Fruit fly (Drosophila melanogaster) whole organism, prepupa: ENCODE data around the gene CG34015.

Experiments used
- CG10631 ChIP-seq: fragments of 200-800 bp; sonication (Bioruptor generic); optimal IDR thresholded peaks from 2 replicates; lab custom pipeline; 2016; ENCODE audit warnings: missing biosample characterization, missing genetic modification characterization
- CG10669 ChIP-seq: fragments of 200-800 bp; sonication (Bioruptor generic); optimal IDR thresholded peaks from 3 replicates; lab custom pipeline; 2018; ENCODE audit warnings: missing biosample characterization, mild to moderate bottlenecking, missing genetic modification characterization, moderate library complexity
- CG11902 ChIP-seq: fragments of 200-800 bp; sonication (Bioruptor generic); optimal IDR thresholded peaks from 3 replicates; lab custom pipeline; 2016; ENCODE audit warnings: missing biosample characterization, missing genetic modification characterization
- CG15336 ChIP-seq: fragments of 200-800 bp; sonication (Bioruptor generic); IDR thresholded peaks from 2 replicates; pipeline ENCODE4 v1.3.6; 2022; ENCODE audit warnings: missing biosample characterization, missing genetic modification characterization
- CG1621 ChIP-seq: fragments of 200-800 bp; sonication (Bioruptor generic); optimal IDR thresholded peaks from 3 replicates; lab custom pipeline; 2018; ENCODE audit warnings: missing biosample characterization, mild to moderate bottlenecking, missing genetic modification characterization
- CG3032 ChIP-seq: fragments of 200-800 bp; optimal IDR thresholded peaks from 2 replicates; lab custom pipeline; 2019; ENCODE audit warnings: missing biosample characterization, mild to moderate bottlenecking, missing genetic modification characterization, moderate library complexity
- CG32006 ChIP-seq: fragments of 200-800 bp; sonication (Bioruptor generic); optimal IDR thresholded peaks from 3 replicates; lab custom pipeline; 2017; ENCODE audit warnings: missing biosample characterization, mild to moderate bottlenecking, missing genetic modification characterization
- CG34406 ChIP-seq: fragments of 200-800 bp; sonication (Bioruptor generic); optimal IDR thresholded peaks from 3 replicates; lab custom pipeline; 2016; ENCODE audit warnings: missing biosample characterization, missing genetic modification characterization
- CG6163 ChIP-seq: fragments of 200-800 bp; sonication (Bioruptor generic); IDR thresholded peaks from 3 replicates; pipeline ENCODE4 v1.3.6; 2022; ENCODE audit warnings: missing biosample characterization, missing genetic modification characterization
- CG6276 ChIP-seq: fragments of 200-800 bp; sonication (Bioruptor generic); optimal IDR thresholded peaks from 2 replicates; lab custom pipeline; 2017; ENCODE audit warnings: missing biosample characterization, mild to moderate bottlenecking, missing genetic modification characterization
- CG6792 ChIP-seq: fragments of 200-800 bp; sonication (Bioruptor generic); optimal IDR thresholded peaks from 3 replicates; lab custom pipeline; 2016; ENCODE audit warnings: missing biosample characterization, missing genetic modification characterization
- CG6808 ChIP-seq: fragments of 200-800 bp; sonication (Bioruptor generic); optimal IDR thresholded peaks from 3 replicates; lab custom pipeline; 2017; ENCODE audit warnings: missing biosample characterization, missing genetic modification characterization, mild to moderate bottlenecking, moderate library complexity, missing genetic modification reagents
- CG6854 ChIP-seq: fragments of 200-800 bp; sonication (Bioruptor generic); optimal IDR thresholded peaks from 2 replicates; lab custom pipeline; 2017; ENCODE audit warnings: missing biosample characterization, mild to moderate bottlenecking, missing genetic modification characterization
- CG7368 ChIP-seq: fragments of 200-800 bp; sonication (Bioruptor generic); optimal IDR thresholded peaks from 3 replicates; lab custom pipeline; 2016; ENCODE audit warnings: missing biosample characterization, missing genetic modification characterization
- CG8119 ChIP-seq: fragments of 200-800 bp; sonication (Bioruptor generic); IDR thresholded peaks from 3 replicates; pipeline ENCODE4 v1.3.6; 2022; ENCODE audit warnings: missing biosample characterization, missing genetic modification characterization
- CG8632 ChIP-seq: fragments of 200-800 bp; sonication (Bioruptor generic); optimal IDR thresholded peaks from 3 replicates; lab custom pipeline; 2016; ENCODE audit warnings: missing biosample characterization, missing genetic modification characterization
- Eip78C ChIP-seq: fragments of 200-800 bp; sonication (Bioruptor generic); peaks from one replicate; lab custom pipeline; 2016; ENCODE audit warnings: missing biosample characterization, missing genetic modification characterization
- Eip93F ChIP-seq: fragments of 200-800 bp; sonication (Bioruptor generic); optimal IDR thresholded peaks from 2 replicates; lab custom pipeline; 2016; ENCODE audit warnings: missing biosample characterization, mild to moderate bottlenecking, missing genetic modification characterization
- Hr38 ChIP-seq: sonication (Bioruptor generic); optimal IDR thresholded peaks from 2 replicates; lab custom pipeline; 2016; ENCODE audit warnings: missing biosample characterization, missing genetic modification characterization
- Hr4 ChIP-seq: fragments of 200-800 bp; sonication (Bioruptor generic); optimal IDR thresholded peaks from 3 replicates; lab custom pipeline; 2016; ENCODE audit warnings: missing biosample characterization, missing genetic modification characterization
- Lpt ChIP-seq: fragments of 200-800 bp; sonication (Bioruptor generic); optimal IDR thresholded peaks from 3 replicates; lab custom pipeline; 2016; ENCODE audit warnings: missing biosample characterization, missing genetic modification characterization
- Met ChIP-seq: fragments of 200-800 bp; sonication (Bioruptor generic); optimal IDR thresholded peaks from 3 replicates; lab custom pipeline; 2016; ENCODE audit warnings: missing biosample characterization, missing genetic modification characterization
- OdsH ChIP-seq: fragments of 200-800 bp; sonication (Bioruptor generic); optimal IDR thresholded peaks from 3 replicates; lab custom pipeline; 2016; ENCODE audit warnings: missing biosample characterization, missing genetic modification characterization
- Sox14 ChIP-seq: fragments of 200-800 bp; sonication (Bioruptor generic); optimal IDR thresholded peaks from 3 replicates; lab custom pipeline; 2016; ENCODE audit warnings: missing biosample characterization, missing genetic modification characterization
- achi ChIP-seq: fragments of 200-800 bp; sonication (Bioruptor generic); optimal IDR thresholded peaks from 3 replicates; lab custom pipeline; 2016; ENCODE audit warnings: missing biosample characterization, missing genetic modification characterization
- cyc ChIP-seq: fragments of 200-800 bp; sonication (Bioruptor generic); optimal IDR thresholded peaks from 3 replicates; lab custom pipeline; 2016; ENCODE audit warnings: missing biosample characterization, missing genetic modification characterization
- dsx ChIP-seq: fragments of 200-800 bp; optimal IDR thresholded peaks from 3 replicates; lab custom pipeline; 2019; ENCODE audit warnings: missing biosample characterization, mild to moderate bottlenecking, missing genetic modification characterization, moderate library complexity; ENCODE audit not compliant: poor library complexity, severe bottlenecking
- esn ChIP-seq: fragments of 200-800 bp; sonication (Bioruptor generic); optimal IDR thresholded peaks from 2 replicates; lab custom pipeline; 2016; ENCODE audit warnings: missing biosample characterization, mild to moderate bottlenecking, missing genetic modification characterization, moderate library complexity
- fd85E ChIP-seq: fragments of 200-800 bp; sonication (Bioruptor generic); optimal IDR thresholded peaks from 3 replicates; lab custom pipeline; 2016; ENCODE audit warnings: missing biosample characterization, missing genetic modification characterization
- lz ChIP-seq: fragments of 200-800 bp; sonication (Bioruptor generic); optimal IDR thresholded peaks from 3 replicates; lab custom pipeline; 2016; ENCODE audit warnings: missing biosample characterization, missing genetic modification characterization
- net ChIP-seq: fragments of 200-800 bp; sonication (Bioruptor generic); optimal IDR thresholded peaks from 3 replicates; lab custom pipeline; 2016; ENCODE audit warnings: missing biosample characterization, missing genetic modification characterization
- pdm3 ChIP-seq: fragments of 200-800 bp; sonication (Bioruptor generic); optimal IDR thresholded peaks from 3 replicates; lab custom pipeline; 2016; ENCODE audit warnings: missing biosample characterization, missing genetic modification characterization
- salr ChIP-seq, 2 experiments: fragments of 200-800 bp; sonication (Bioruptor generic); optimal IDR thresholded peaks; 3 replicates each; lab custom pipeline; 2016 to 2018; ENCODE audit warnings: missing biosample characterization in 2 of 2, missing genetic modification characterization in 2 of 2, mild to moderate bottlenecking in 1 of 2
- spab ChIP-seq: fragments of 200-800 bp; sonication (Bioruptor generic); optimal IDR thresholded peaks from 2 replicates; lab custom pipeline; 2017; ENCODE audit warnings: missing biosample characterization, mild to moderate bottlenecking, missing genetic modification characterization, missing genetic modification reagents
- ss ChIP-seq, 2 experiments: fragments of 200-800 bp; sonication (Bioruptor generic); optimal IDR thresholded peaks; 2 replicates in 1 of 2; 3 replicates in 1 of 2; lab custom pipeline; 2017 to 2018; ENCODE audit warnings: mild to moderate bottlenecking in 2 of 2, missing biosample characterization in 2 of 2, missing genetic modification characterization in 2 of 2, moderate library complexity in 1 of 2
- svp ChIP-seq: fragments of 200-800 bp; sonication (Bioruptor generic); peaks from one replicate; lab custom pipeline; 2016; ENCODE audit warnings: missing biosample characterization, missing genetic modification characterization
- topi ChIP-seq: fragments of 200-800 bp; sonication (Bioruptor generic); optimal IDR thresholded peaks from 3 replicates; lab custom pipeline; 2016; ENCODE audit warnings: missing biosample characterization, missing genetic modification characterization

CG34015 gene

dm6 chrX:16428476-16428875, 19.6 kb downstream of the CG34015 start:
- TF ChIP-seq cyc (GFP tag; lab: Kevin White, UChicago), result no peak
- no peak for TF ChIP-seq CG11902 (GFP tag; lab: Kevin White, UChicago)
- TF ChIP-seq net, result no peak
- no peak for TF ChIP-seq CG8119 (GFP tag; lab: Robert Waterston, UW)
- TF ChIP-seq Hr38 (GFP tag; lab: Kevin White, UChicago), result no peak
- TF ChIP-seq ss (GFP tag; optimal IDR thresholded peaks at IDR 0.05; lab: Kevin White, UChicago), result no peak
- no peak for TF ChIP-seq CG3032
- TF ChIP-seq achi, result no peak
- TF ChIP-seq CG15336, result no peak
- TF ChIP-seq CG6163 (GFP tag; lab: Robert Waterston, UW), result no peak
- TF ChIP-seq Sox14 (GFP tag; lab: Kevin White, UChicago), result no peak
- no peak for TF ChIP-seq CG6792 (GFP tag; lab: Kevin White, UChicago)
- TF ChIP-seq Lpt (GFP tag; lab: Kevin White, UChicago), result no peak
- no peak for TF ChIP-seq CG1621
- no peak for TF ChIP-seq CG10669 (GFP tag; lab: Kevin White, UChicago)

DNA sequence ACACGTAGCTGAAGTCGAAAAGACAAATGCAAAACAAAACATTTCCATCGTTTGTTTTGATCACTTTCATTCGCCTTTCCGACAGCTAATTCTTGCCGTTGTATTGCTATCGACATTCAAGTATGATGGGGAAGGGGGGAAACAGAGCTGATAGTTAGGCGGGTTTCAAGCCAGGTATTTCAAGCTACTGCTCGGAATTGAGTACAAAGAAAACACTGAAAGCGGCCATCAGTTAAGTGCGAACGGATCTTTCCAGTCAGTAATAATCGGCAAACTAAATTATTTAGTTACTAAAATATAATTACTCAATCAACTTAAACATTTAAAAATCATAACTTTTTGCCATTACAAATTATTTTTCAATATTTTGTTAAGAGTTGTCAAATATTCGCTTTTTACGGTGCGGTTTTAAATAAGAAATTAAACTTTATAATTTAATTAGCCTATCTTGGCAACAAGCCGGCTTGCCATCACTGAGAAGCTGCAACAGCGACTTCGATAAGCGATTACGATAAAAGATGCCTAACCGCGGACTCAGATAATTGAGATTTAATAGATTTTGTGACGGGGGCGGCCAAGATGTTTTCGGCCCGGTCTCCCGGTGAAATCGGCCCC, 20.2 kb downstream of the CG34015 start:
- TF ChIP-seq esn (GFP tag; lab: Kevin White, UChicago) (peak; percentile 33), Sox14 (GFP tag; lab: Kevin White, UChicago) (no peak), CG6854 (GFP tag; lab: Kevin White, UChicago) (no peak), CG7368 (GFP tag; lab: Kevin White, UChicago) (no peak)

- TF ChIP-seq topi (GFP tag; lab: Kevin White, UChicago), result peak; percentile 14
- TF ChIP-seq CG32006 (GFP tag; lab: Kevin White, UChicago), result no peak
- no peak for TF ChIP-seq OdsH (GFP tag; lab: Kevin White, UChicago)
- peak; percentile 3 for TF ChIP-seq CG8632 (GFP tag; lab: Kevin White, UChicago)
- TF ChIP-seq CG6163 (GFP tag; lab: Robert Waterston, UW), result peak; percentile 40; the same call in 1 of the 3 replicates
- TF ChIP-seq CG10669 (GFP tag; lab: Kevin White, UChicago), result no peak
- TF ChIP-seq lz, result peak; percentile 13
- TF ChIP-seq ss (GFP tag; optimal IDR thresholded peaks at IDR 0.05; lab: Kevin White, UChicago), result peak in 1 of 2 experiments; percentile 23
- TF ChIP-seq CG10631 (GFP tag; lab: Kevin White, UChicago), result peak; percentile 6
- peak; percentile 49 for TF ChIP-seq svp (GFP tag; lab: Kevin White, UChicago)
- no peak for TF ChIP-seq dsx
- peak; percentile 36 for TF ChIP-seq esn (GFP tag; lab: Kevin White, UChicago)
- TF ChIP-seq achi, result no peak
- TF ChIP-seq fd85E (GFP tag; lab: Kevin White, UChicago), result no peak
- no peak for TF ChIP-seq Hr4 (GFP tag; lab: Kevin White, UChicago)
- peak; percentile 10 for TF ChIP-seq CG6792 (GFP tag; lab: Kevin White, UChicago)
- TF ChIP-seq CG3032, result peak; percentile 3
- peak; percentile 21 for TF ChIP-seq CG1621
- peak; percentile 46 for TF ChIP-seq Eip78C
- TF ChIP-seq CG6808 (GFP tag; lab: Kevin White, UChicago), result no peak
- peak; percentile 30 for TF ChIP-seq CG34406 (GFP tag; lab: Kevin White, UChicago)
- TF ChIP-seq Met (GFP tag; lab: Kevin White, UChicago), result no peak
- no peak for TF ChIP-seq salr (GFP tag; optimal IDR thresholded peaks at IDR 0.05; lab: Kevin White, UChicago)
- TF ChIP-seq pdm3 (GFP tag; lab: Kevin White, UChicago), result no peak
- TF ChIP-seq CG6276 (GFP tag; lab: Kevin White, UChicago), result no peak
- no peak for TF ChIP-seq CG6854 (GFP tag; lab: Kevin White, UChicago)
- no peak for TF ChIP-seq Eip93F (GFP tag; lab: Kevin White, UChicago)
- TF ChIP-seq spab (GFP tag; lab: Kevin White, UChicago), result no peak
- peak; percentile 16 for TF ChIP-seq Sox14 (GFP tag; lab: Kevin White, UChicago)
Measured at dm6 chrX:16426478-16427052, 21.5 kb downstream of the CG34015 start.
